Worm (Caenorhabditis elegans) whole organism, L2 larva: ENCODE data around the gene ufbp-1.

Experiments
- ZK546.5 ChIP-seq: sonication (generic microtip); optimal IDR thresholded peaks from 2 replicates; lab custom pipeline; 2017; ENCODE audit warnings: missing biosample characterization, missing genetic modification characterization
- ama-1 ChIP-seq: fragments of 150-350 bp; optimal IDR thresholded peaks from 2 replicates; lab custom pipeline; 2018; ENCODE audit warnings: inconsistent platforms
- ceh-82 ChIP-seq: fragments of 150-350 bp; optimal IDR thresholded peaks from 2 replicates; lab custom pipeline; 2014; ENCODE audit warnings: missing biosample characterization, missing genetic modification characterization
- elt-3 ChIP-seq: sonication (generic microtip); optimal IDR thresholded peaks from 2 replicates; lab custom pipeline; 2017; ENCODE audit warnings: missing biosample characterization, missing genetic modification characterization
- lin-13 ChIP-seq: fragments of 150-350 bp; optimal IDR thresholded peaks from 2 replicates; lab custom pipeline; 2014; ENCODE audit warnings: missing biosample characterization, missing genetic modification reagents, missing genetic modification characterization
- mdl-1 ChIP-seq, 2 experiments: fragments of 150-350 bp in 1 of 2; sonication (generic microtip) in 1 of 2; optimal IDR thresholded peaks; 2 replicates each; lab custom pipeline; 2017; ENCODE audit warnings: missing biosample characterization in 2 of 2, missing genetic modification characterization in 2 of 2
- nhr-11 ChIP-seq: fragments of 150-350 bp; optimal IDR thresholded peaks from 2 replicates; lab custom pipeline; 2014; ENCODE audit warnings: missing biosample characterization, missing genetic modification characterization
- nhr-237 ChIP-seq: fragments of 150-350 bp; optimal IDR thresholded peaks from 2 replicates; lab custom pipeline; 2014; ENCODE audit warnings: missing biosample characterization, missing genetic modification characterization
- nhr-25 ChIP-seq: fragments of 150-350 bp; sonication (generic microtip); optimal IDR thresholded peaks from 3 replicates; lab custom pipeline; 2014; ENCODE audit warnings: missing biosample characterization, missing genetic modification characterization
- zag-1 ChIP-seq: fragments of 150-350 bp; optimal IDR thresholded peaks from 2 replicates; lab custom pipeline; 2014; ENCODE audit warnings: missing biosample characterization, missing genetic modification characterization

- TF ChIP-seq nhr-25 (tag; lab: Kevin White, UChicago) (no peak), ama-1 (lab: Kevin White, UChicago) (no peak), ZK546.5 (tag; lab: Kevin White, UChicago) (no peak), nhr-11 (tag; lab: Kevin White, UChicago) (no peak), ceh-82 (tag; lab: Kevin White, UChicago) (no peak), zag-1 (no peak), nhr-237 (no peak), mdl-1 (tag; optimal IDR thresholded peaks at IDR 0.05; lab: Kevin White, UChicago) (no peak), elt-3 (tag; lab: Kevin White, UChicago) (no peak), lin-13 (GFP tag; lab: Kevin White, UChicago) (no peak)
These were observed 4.1 kb downstream of the ufbp-1 start, which contains the start of gene pqn-96 for ce11 chrIII:8439312-8439711.
